Fruit fly (Drosophila melanogaster) whole organism, embryonic: ENCODE results near the gene CG5509.
A peak's percentile ranks its signal among the peaks of the same experiment; 100 is the strongest.

ENCODE experiments used
- Adf1 ChIP-seq: fragments of 200-800 bp; sonication (Bioruptor generic); IDR thresholded peaks from 2 replicates; pipeline ENCODE4 v1.3.6; 2022; ENCODE audit warnings: missing biosample characterization, missing genetic modification characterization
- CG10209 ChIP-seq: fragments of 200-800 bp; sonication (Bioruptor generic); optimal IDR thresholded peaks from 3 replicates; lab custom pipeline; 2017; ENCODE audit warnings: missing biosample characterization, mild to moderate bottlenecking, missing genetic modification characterization, missing genetic modification reagents
- CG11085 ChIP-seq: fragments of 200-800 bp; sonication (Bioruptor generic); IDR thresholded peaks from 2 replicates; pipeline ENCODE4 v1.3.6; 2022; ENCODE audit warnings: missing biosample characterization, missing genetic modification characterization
- CG11560 ChIP-seq: fragments of 200-800 bp; sonication (Bioruptor generic); IDR thresholded peaks from 3 replicates; pipeline ENCODE4 v1.3.6; 2022; ENCODE audit warnings: missing biosample characterization, missing genetic modification characterization
- CG14014 ChIP-seq: fragments of 200-800 bp; sonication (Bioruptor generic); IDR thresholded peaks from 2 replicates; pipeline ENCODE4 v1.3.6; 2022; ENCODE audit warnings: missing biosample characterization, missing genetic modification characterization
- CG2129 ChIP-seq: fragments of 200-800 bp; sonication (Bioruptor generic); IDR thresholded peaks from 2 replicates; pipeline ENCODE4 v1.3.6; 2022; ENCODE audit warnings: missing biosample characterization, missing genetic modification characterization; ENCODE audit not compliant: partially characterized antibody
- CG30403 ChIP-seq: fragments of 200-800 bp; sonication (Bioruptor generic); optimal IDR thresholded peaks from 3 replicates; lab custom pipeline; 2016; ENCODE audit warnings: missing biosample characterization, missing genetic modification characterization
- CG3163 ChIP-seq: fragments of 200-800 bp; sonication (Bioruptor generic); optimal IDR thresholded peaks from 3 replicates; lab custom pipeline; 2016; ENCODE audit warnings: missing biosample characterization, missing genetic modification characterization
- CG3847 ChIP-seq: fragments of 200-800 bp; sonication (Bioruptor generic); IDR thresholded peaks from 2 replicates; pipeline ENCODE4 v1.3.6; 2022; ENCODE audit warnings: missing biosample characterization, missing genetic modification characterization
- CG4328 ChIP-seq: fragments of 200-800 bp; sonication (Bioruptor generic); optimal IDR thresholded peaks from 3 replicates; lab custom pipeline; 2017; ENCODE audit warnings: missing biosample characterization, missing genetic modification reagents, missing genetic modification characterization
- CG4730 ChIP-seq: fragments of 200-800 bp; sonication (Bioruptor generic); IDR thresholded peaks from 2 replicates; pipeline ENCODE4 v1.3.6; 2022; ENCODE audit warnings: missing biosample characterization, missing genetic modification characterization
- CG7556 ChIP-seq: fragments of 200-800 bp; sonication (Bioruptor generic); optimal IDR thresholded peaks from 2 replicates; lab custom pipeline; 2017; ENCODE audit warnings: missing biosample characterization, mild to moderate bottlenecking, missing genetic modification characterization
- CG7963 ChIP-seq: fragments of 200-800 bp; sonication (Bioruptor generic); IDR thresholded peaks from 3 replicates; pipeline ENCODE4 v1.3.6; 2022; ENCODE audit warnings: missing biosample characterization, missing genetic modification characterization; ENCODE audit not compliant: partially characterized antibody
- CG8089 ChIP-seq: fragments of 200-800 bp; sonication (Bioruptor generic); optimal IDR thresholded peaks from 3 replicates; lab custom pipeline; 2016; ENCODE audit warnings: missing biosample characterization, missing genetic modification characterization
- CG8388 ChIP-seq: fragments of 200-800 bp; sonication (Bioruptor generic); optimal IDR thresholded peaks from 2 replicates; lab custom pipeline; 2019; ENCODE audit warnings: missing biosample characterization, mild to moderate bottlenecking, missing genetic modification characterization, moderate library complexity
- CG8478 ChIP-seq: fragments of >200 bp; optimal IDR thresholded peaks from 2 replicates; lab custom pipeline; 2018
- CG8944 ChIP-seq: fragments of 200-800 bp; sonication (Bioruptor generic); optimal IDR thresholded peaks from 3 replicates; lab custom pipeline; 2016; ENCODE audit warnings: missing biosample characterization, missing genetic modification characterization
- CG9797 ChIP-seq: fragments of 200-800 bp; sonication (Bioruptor generic); optimal IDR thresholded peaks from 3 replicates; lab custom pipeline; 2018; ENCODE audit warnings: missing biosample characterization, mild to moderate bottlenecking, missing genetic modification characterization
- Dip2 ChIP-seq: fragments of 200-800 bp; sonication (Bioruptor generic); IDR thresholded peaks from 2 replicates; pipeline ENCODE4 v1.3.6; 2022; ENCODE audit warnings: missing biosample characterization, missing genetic modification characterization
- Fer1 ChIP-seq: fragments of 200-800 bp; sonication (Bioruptor generic); optimal IDR thresholded peaks from 2 replicates; lab custom pipeline; 2017; ENCODE audit warnings: missing biosample characterization, mild to moderate bottlenecking, missing genetic modification characterization
- HLH3B ChIP-seq: fragments of 200-800 bp; sonication (Bioruptor generic); IDR thresholded peaks from 2 replicates; pipeline ENCODE4 v1.3.6; 2022; ENCODE audit warnings: missing biosample characterization, missing genetic modification characterization
- HLH54F ChIP-seq: fragments of 200-800 bp; sonication (Bioruptor generic); optimal IDR thresholded peaks from 3 replicates; lab custom pipeline; 2016; ENCODE audit warnings: missing biosample characterization, missing genetic modification characterization
- MESR4 ChIP-seq: fragments of 200-800 bp; sonication (Bioruptor generic); optimal IDR thresholded peaks from 2 replicates; lab custom pipeline; 2018; ENCODE audit warnings: missing biosample characterization, mild to moderate bottlenecking, missing genetic modification characterization, moderate library complexity
- Mad ChIP-seq: fragments of 200-800 bp; sonication (Bioruptor generic); optimal IDR thresholded peaks from 2 replicates; lab custom pipeline; 2016; ENCODE audit warnings: missing biosample characterization, missing genetic modification characterization
- Rx ChIP-seq: fragments of 200-800 bp; sonication (Bioruptor generic); IDR thresholded peaks from 2 replicates; pipeline ENCODE4 v1.3.6; 2022; ENCODE audit warnings: missing biosample characterization, missing genetic modification characterization
- Spps ChIP-seq: fragments of 200-800 bp; sonication (Bioruptor generic); optimal IDR thresholded peaks from 2 replicates; lab custom pipeline; 2018; ENCODE audit warnings: missing biosample characterization, mild to moderate bottlenecking, missing genetic modification characterization
- Ssrp ChIP-seq: fragments of 200-800 bp; sonication (Bioruptor generic); optimal IDR thresholded peaks from 2 replicates; lab custom pipeline; 2018; ENCODE audit warnings: missing biosample characterization, mild to moderate bottlenecking, missing genetic modification characterization, moderate library complexity
- Xrp1 ChIP-seq: fragments of 200-800 bp; sonication (Bioruptor generic); IDR thresholded peaks from 2 replicates; pipeline ENCODE4 v1.3.6; 2022; ENCODE audit warnings: missing biosample characterization, missing genetic modification characterization
- btn ChIP-seq: fragments of 200-800 bp; sonication (Bioruptor generic); optimal IDR thresholded peaks from 2 replicates; lab custom pipeline; 2016; ENCODE audit warnings: missing biosample characterization, missing genetic modification characterization
- croc ChIP-seq: fragments of 200-800 bp; sonication (Bioruptor generic); conservative IDR thresholded peaks from 3 replicates; pipeline ENCODE4 v1.3.6; 2022; ENCODE audit warnings: missing biosample characterization, missing genetic modification characterization
- crol ChIP-seq: fragments of 200-800 bp; sonication (Bioruptor generic); IDR thresholded peaks from 2 replicates; pipeline ENCODE4 v1.3.6; 2022; ENCODE audit warnings: missing biosample characterization, missing genetic modification characterization
- crp ChIP-seq, 2 experiments: fragments of 200-800 bp; sonication (Bioruptor generic); optimal IDR thresholded peaks; 2 replicates in 1 of 2; 3 replicates in 1 of 2; lab custom pipeline; 2017; ENCODE audit warnings: missing biosample characterization in 2 of 2, missing genetic modification characterization in 2 of 2, mild to moderate bottlenecking in 1 of 2, moderate library complexity in 1 of 2
- dati ChIP-seq: fragments of 200-800 bp; sonication (Bioruptor generic); IDR thresholded peaks from 2 replicates; pipeline ENCODE4 v1.3.6; 2022; ENCODE audit warnings: missing biosample characterization, missing genetic modification characterization
- dmrt11E ChIP-seq: fragments of 200-800 bp; sonication (Bioruptor generic); optimal IDR thresholded peaks from 3 replicates; lab custom pipeline; 2018; ENCODE audit warnings: missing biosample characterization, mild to moderate bottlenecking, missing genetic modification characterization, moderate library complexity
- eve ChIP-seq, 2 experiments: fragments of >200 bp; optimal IDR thresholded peaks; 2 replicates each; lab custom pipeline; 2017; ENCODE audit warnings: missing biosample characterization in 2 of 2, missing genetic modification characterization in 2 of 2
- gcm ChIP-seq: fragments of 200-800 bp; sonication (Bioruptor generic); optimal IDR thresholded peaks from 2 replicates; lab custom pipeline; 2019; ENCODE audit warnings: missing biosample characterization, mild to moderate bottlenecking, missing genetic modification characterization, moderate library complexity
- gem ChIP-seq: fragments of 200-800 bp; sonication (Bioruptor generic); optimal IDR thresholded peaks from 2 replicates; lab custom pipeline; 2019; ENCODE audit warnings: missing biosample characterization, mild to moderate bottlenecking, missing genetic modification characterization, moderate library complexity
- grau ChIP-seq: fragments of 200-800 bp; optimal IDR thresholded peaks from 3 replicates; lab custom pipeline; 2019; ENCODE audit warnings: missing biosample characterization, mild to moderate bottlenecking, missing genetic modification characterization, moderate library complexity
- hth ChIP-seq: fragments of >200 bp; optimal IDR thresholded peaks from 2 replicates; lab custom pipeline; 2017; ENCODE audit warnings: inconsistent platforms
- insv ChIP-seq, 2 experiments: fragments of 200-800 bp; sonication (Bioruptor generic); optimal IDR thresholded peaks; 3 replicates each; lab custom pipeline; 2016 to 2018; ENCODE audit warnings: missing biosample characterization in 2 of 2, missing genetic modification characterization in 2 of 2
- lmd ChIP-seq: fragments of 200-800 bp; sonication (Bioruptor generic); IDR thresholded peaks from 2 replicates; pipeline ENCODE4 v1.3.6; 2022; ENCODE audit warnings: missing biosample characterization, missing genetic modification characterization
- mld ChIP-seq: fragments of 200-800 bp; sonication (Bioruptor generic); IDR thresholded peaks from 3 replicates; pipeline ENCODE4 v1.3.6; 2022; ENCODE audit warnings: missing biosample characterization, missing genetic modification characterization; ENCODE audit not compliant: partially characterized antibody
- nmo ChIP-seq: fragments of 200-800 bp; sonication (Bioruptor generic); optimal IDR thresholded peaks from 2 replicates; lab custom pipeline; 2018; ENCODE audit warnings: missing biosample characterization, mild to moderate bottlenecking, missing genetic modification characterization, moderate library complexity
- psq ChIP-seq: fragments of 200-800 bp; sonication (Bioruptor generic); optimal IDR thresholded peaks from 2 replicates; lab custom pipeline; 2017; ENCODE audit warnings: missing biosample characterization, missing genetic modification characterization
- sd ChIP-seq: fragments of 200-800 bp; sonication (Bioruptor generic); optimal IDR thresholded peaks from 3 replicates; lab custom pipeline; 2018; ENCODE audit warnings: missing biosample characterization, mild to moderate bottlenecking, missing genetic modification characterization, moderate library complexity
- sim ChIP-seq: fragments of 200-800 bp; sonication (Bioruptor generic); IDR thresholded peaks from 2 replicates; pipeline ENCODE4 v1.3.6; 2022; ENCODE audit warnings: missing biosample characterization, missing genetic modification characterization
- sima ChIP-seq: fragments of 200-800 bp; sonication (Bioruptor generic); optimal IDR thresholded peaks from 2 replicates; lab custom pipeline; 2016; ENCODE audit warnings: missing biosample characterization, missing genetic modification characterization
- sr ChIP-seq: fragments of 200-800 bp; sonication (Bioruptor generic); IDR thresholded peaks from 3 replicates; pipeline ENCODE4 v1.3.6; 2022; ENCODE audit warnings: missing biosample characterization, missing genetic modification characterization
- tna ChIP-seq: fragments of 200-800 bp; sonication (Bioruptor generic); IDR thresholded peaks from 2 replicates; pipeline ENCODE4 v1.3.6; 2022; ENCODE audit warnings: missing biosample characterization, missing genetic modification characterization; ENCODE audit not compliant: partially characterized antibody
- vfl ChIP-seq: fragments of 200-800 bp; sonication (Bioruptor generic); optimal IDR thresholded peaks from 2 replicates; lab custom pipeline; 2016; ENCODE audit warnings: missing biosample characterization, missing genetic modification characterization

CG5509 gene

dm6 chr3R:12442601-12443533, 9.4 kb upstream of the CG5509 start (continued):
- TF ChIP-seq tna (GFP tag; lab: Robert Waterston, UW): no peak
- TF ChIP-seq sima (GFP tag; lab: Kevin White, UChicago): no peak
- peak; percentile 30; the same call in 1 of the 2 replicates for TF ChIP-seq Xrp1 (GFP tag; lab: Robert Waterston, UW)
- no peak for TF ChIP-seq dmrt11E
- TF ChIP-seq HLH54F (GFP tag; lab: Kevin White, UChicago): no peak
- TF ChIP-seq Ssrp (tag; lab: Kevin White, UChicago): no peak
- TF ChIP-seq CG14014: 0 out of 2 replicates have a peak, but pooled peaks have one; percentile 26
- no peak for TF ChIP-seq gcm (GFP tag; lab: Kevin White, UChicago)
- peak; percentile 22 for TF ChIP-seq sd
- TF ChIP-seq psq: no peak
- no peak for TF ChIP-seq Spps (tag; lab: Kevin White, UChicago)
- TF ChIP-seq Mad (GFP tag; lab: Kevin White, UChicago): no peak
- TF ChIP-seq btn (GFP tag; lab: Kevin White, UChicago): no peak
- peak; percentile 37 for TF ChIP-seq CG7556 (GFP tag; lab: Kevin White, UChicago)
- TF ChIP-seq gem (tag; lab: Kevin White, UChicago): peak; percentile 54
- no peak for TF ChIP-seq crp (GFP tag; optimal IDR thresholded peaks at IDR 0.05; lab: Kevin White, UChicago)
- TF ChIP-seq CG4730: no peak
- TF ChIP-seq CG7963 (GFP tag; lab: Robert Waterston, UW): no peak
- no peak for TF ChIP-seq CG11085 (GFP tag; lab: Robert Waterston, UW)
- peak; percentile 24 for TF ChIP-seq CG10209 (GFP tag; lab: Kevin White, UChicago)
- no peak for TF ChIP-seq Adf1 (GFP tag; lab: Robert Waterston, UW)
- TF ChIP-seq sr (GFP tag; lab: Robert Waterston, UW): no peak
- no peak for TF ChIP-seq vfl (GFP tag; lab: Kevin White, UChicago)
- TF ChIP-seq croc (GFP tag; lab: Robert Waterston, UW): no peak
- no peak for TF ChIP-seq crol (GFP tag; lab: Robert Waterston, UW)
- TF ChIP-seq CG8944 (GFP tag; lab: Kevin White, UChicago): no peak
- no peak for TF ChIP-seq CG11560
- no peak for TF ChIP-seq CG9797 (GFP tag; lab: Kevin White, UChicago)
- peak; percentile 33 for TF ChIP-seq Fer1 (GFP tag; lab: Kevin White, UChicago)
- no peak for TF ChIP-seq CG8478 (lab: Kevin White, UChicago)
- TF ChIP-seq CG3163 (GFP tag; lab: Kevin White, UChicago): peak; percentile 4
- TF ChIP-seq MESR4: no peak
- TF ChIP-seq HLH3B (GFP tag; lab: Robert Waterston, UW): no peak
- TF ChIP-seq grau (tag; lab: Kevin White, UChicago): peak; percentile 64
- TF ChIP-seq lmd (GFP tag; lab: Robert Waterston, UW): peak; percentile 24; the same call in 1 of the 2 replicates
- peak; percentile 8; the same call in 1 of the 2 replicates for TF ChIP-seq CG3847 (GFP tag; lab: Robert Waterston, UW)
- TF ChIP-seq sim (GFP tag; lab: Robert Waterston, UW): no peak
- TF ChIP-seq dati (GFP tag; lab: Robert Waterston, UW): no peak
- TF ChIP-seq insv (GFP tag; optimal IDR thresholded peaks at IDR 0.05; lab: Kevin White, UChicago): no peak
- no peak for TF ChIP-seq CG8089
- TF ChIP-seq CG8388 (GFP tag; lab: Kevin White, UChicago): no peak
- TF ChIP-seq CG30403 (GFP tag; lab: Kevin White, UChicago): peak; percentile 54
- TF ChIP-seq eve (GFP tag; optimal IDR thresholded peaks at IDR 0.05; lab: Kevin White, UChicago): no peak
- no peak for TF ChIP-seq CG4328
- no peak for TF ChIP-seq mld
- no peak for TF ChIP-seq CG2129
- TF ChIP-seq nmo (GFP tag; lab: Kevin White, UChicago): no peak
- TF ChIP-seq Rx (GFP tag; lab: Robert Waterston, UW): no peak
- no peak for TF ChIP-seq hth (lab: Kevin White, UChicago)
- TF ChIP-seq Dip2 (GFP tag; lab: Robert Waterston, UW): no peak
